Worm (Caenorhabditis elegans): ENCODE measurements around the gene pptr-1.

DNA sequence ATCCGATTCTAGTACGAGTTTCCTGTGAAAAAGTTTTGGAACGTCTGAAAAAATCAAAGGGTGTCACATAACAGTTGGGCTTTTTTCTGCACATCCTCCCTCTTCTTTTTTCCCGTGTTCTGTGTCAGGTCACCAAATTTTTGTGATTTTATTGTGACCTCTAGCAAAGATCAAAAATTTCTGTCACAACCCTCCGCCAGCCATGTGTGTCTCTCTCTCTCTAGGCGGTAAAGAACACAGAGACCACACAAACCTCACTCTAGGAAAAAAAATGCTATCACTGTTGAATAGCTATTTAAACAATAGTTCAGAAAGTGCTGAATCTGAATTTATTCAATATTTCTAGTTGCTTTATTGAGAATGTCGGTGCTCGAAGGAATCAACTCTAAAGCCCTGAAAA, 33.3 kb downstream of the pptr-1 start, which contains the start of gene gst-44:
- no peak for TF ChIP-seq ama-1 (optimal IDR thresholded peaks at IDR 0.05)
- no peak for TF ChIP-seq hnd-1 (tag; optimal IDR thresholded peaks at IDR 0.05)
- TF ChIP-seq flt-1 (GFP tag; IDR thresholded peaks at IDR 0.05) = no peak
- TF ChIP-seq hmg-4 (GFP tag; optimal IDR thresholded peaks at IDR 0.05) = no peak
- no peak for TF ChIP-seq ets-7 (tag; optimal IDR thresholded peaks at IDR 0.05)
- no peak for TF ChIP-seq hmbx-1 (tag; optimal IDR thresholded peaks at IDR 0.05)
- no peak for TF ChIP-seq tbx-11 (GFP tag; IDR thresholded peaks at IDR 0.05)
